Worm (Caenorhabditis elegans) whole organism, L3 larva: ENCODE results near the gene ZK563.7.

Experiments
- ama-1 ChIP-seq: fragments of 150-350 bp; optimal IDR thresholded peaks from 2 replicates; lab custom pipeline; 2018
- elt-3 ChIP-seq, 3 experiments: fragments of 150-350 bp in 1 of 3; sonication (generic microtip) in 2 of 3; optimal IDR thresholded peaks; 2 replicates in 2 of 3; 4 replicates in 1 of 3; lab custom pipeline; 2014 to 2017; ENCODE audit warnings: missing biosample characterization in 3 of 3, missing genetic modification characterization in 3 of 3
- jun-1 ChIP-seq: fragments of 150-350 bp; optimal IDR thresholded peaks from 2 replicates; lab custom pipeline; 2014; ENCODE audit warnings: missing biosample characterization, missing genetic modification reagents, missing genetic modification characterization
- lin-15B ChIP-seq: fragments of 150-350 bp; optimal IDR thresholded peaks from 2 replicates; lab custom pipeline; 2014; ENCODE audit warnings: missing biosample characterization, missing genetic modification characterization
- nfya-1 ChIP-seq: sonication (generic microtip); optimal IDR thresholded peaks from 2 replicates; lab custom pipeline; 2017; ENCODE audit warnings: missing genetic modification characterization, mild to moderate bottlenecking, missing compliant biosample characterization, antibody characterized with exemption, moderate library complexity; ENCODE audit not compliant: insufficient read depth
- tbx-2 ChIP-seq: sonication (generic microtip); optimal IDR thresholded peaks from 2 replicates; lab custom pipeline; 2016; ENCODE audit warnings: mild to moderate bottlenecking, missing genetic modification characterization, missing compliant biosample characterization
- unc-39 ChIP-seq: sonication (generic microtip); optimal IDR thresholded peaks from 4 replicates; lab custom pipeline; 2017; ENCODE audit warnings: missing biosample characterization, missing genetic modification characterization

DNA sequence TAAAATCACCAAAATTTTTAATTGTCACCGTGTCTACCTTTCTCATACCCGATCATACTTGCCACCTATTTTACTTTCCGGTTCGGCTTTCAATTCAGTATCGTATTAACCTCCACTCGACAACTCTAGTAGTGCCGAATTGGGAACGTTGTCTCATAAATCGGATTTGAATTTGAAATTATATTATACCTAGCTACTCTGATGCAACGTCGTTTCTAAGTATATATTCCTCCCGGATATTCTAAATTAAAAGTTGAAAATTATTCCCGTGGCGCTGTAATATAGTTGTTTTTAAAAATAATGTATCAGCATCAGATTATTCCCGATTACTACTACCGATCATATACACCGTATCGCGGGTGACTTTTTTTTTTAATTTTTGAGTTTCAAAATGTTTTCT lies 11.6 kb upstream of the ZK563.7 start, which contains the start of gene ZK563.2:
- TF ChIP-seq unc-39 (no peak), ama-1 (lab: Kevin White, UChicago) (no peak), jun-1 (tag; lab: Kevin White, UChicago) (no peak), tbx-2 (tag; lab: Kevin White, UChicago) (no peak), lin-15B (no peak), elt-3 (tag; optimal IDR thresholded peaks at IDR 0.05; lab: Kevin White, UChicago) (no peak), nfya-1 (tag; lab: Kevin White, UChicago) (no peak)
